Worm (Caenorhabditis elegans): Measurements from ENCODE around the gene T12G3.6.

The T12G3.6 gene

DNA sequence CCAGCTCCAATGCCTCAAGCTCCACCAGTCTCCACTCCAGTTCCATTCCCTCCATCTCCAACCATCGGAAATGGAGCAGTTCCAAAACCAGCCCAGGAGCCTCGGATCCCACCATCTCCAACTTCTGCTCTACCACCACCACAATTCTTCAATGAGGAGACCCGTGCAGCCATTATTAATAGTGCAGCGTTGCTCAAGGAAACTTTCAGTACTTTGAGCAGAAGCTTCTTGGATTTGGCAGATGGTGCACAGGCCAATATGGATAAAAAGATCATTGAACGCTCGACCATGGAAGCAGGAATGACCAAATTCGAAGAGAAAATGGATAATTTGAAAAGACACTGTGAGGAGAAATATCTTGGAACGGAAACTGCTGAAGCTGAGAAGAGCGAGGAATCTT is 4.4 kb upstream of the T12G3.6 start:
- TF ChIP-seq M03D4.4 (tag; optimal IDR thresholded peaks at IDR 0.05) (no peak), unc-120 (tag; optimal IDR thresholded peaks at IDR 0.05; ENCODE audit: poor library complexity, severe bottlenecking) (no peak), sptf-1 (tag; optimal IDR thresholded peaks at IDR 0.05) (no peak), ceh-83 (GFP tag; optimal IDR thresholded peaks at IDR 0.05) (no peak)

- TF ChIP-seq lin-13 (tag; optimal IDR thresholded peaks at IDR 0.05) (no peak), nhr-2 (tag; optimal IDR thresholded peaks at IDR 0.05) (no peak), mls-2 (tag; optimal IDR thresholded peaks at IDR 0.05) (no peak), mep-1 (tag; optimal IDR thresholded peaks at IDR 0.05) (no peak), unc-120 (tag; optimal IDR thresholded peaks at IDR 0.05; ENCODE audit: poor library complexity, severe bottlenecking) (no peak), zip-8 (tag; optimal IDR thresholded peaks at IDR 0.05) (no peak), nhr-12 (tag; optimal IDR thresholded peaks at IDR 0.05) (no peak), blmp-1 (tag; optimal IDR thresholded peaks at IDR 0.05) (no peak), ces-1 (GFP tag; optimal IDR thresholded peaks at IDR 0.05) (no peak), lin-32 (GFP tag; optimal IDR thresholded peaks at IDR 0.05) (no peak), cnd-1 (tag; optimal IDR thresholded peaks at IDR 0.05) (no peak), unc-39 (tag; optimal IDR thresholded peaks at IDR 0.05) (no peak)
Observed at ce11 chrIV:12034776-12035175, 3.7 kb upstream of the T12G3.6 start.

DNA sequence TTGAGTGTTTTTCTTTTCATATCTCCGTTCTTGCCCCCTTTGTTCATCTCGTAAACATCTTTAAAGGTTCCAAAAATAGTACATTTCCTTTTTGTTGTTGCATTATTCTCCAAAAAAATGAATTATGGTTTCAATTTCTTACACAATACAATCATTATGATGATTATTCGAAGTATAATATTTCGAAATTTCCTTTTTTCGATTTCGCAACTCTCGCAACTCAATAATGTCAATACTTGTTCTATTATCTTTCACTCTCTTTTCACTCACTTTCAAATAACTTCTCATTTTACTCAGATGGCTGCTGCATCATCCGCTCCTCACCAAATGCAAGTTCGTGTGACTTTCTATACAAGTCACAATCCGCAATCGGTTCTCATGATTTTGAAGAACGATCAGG is 2.9 kb upstream of the T12G3.6 start, which contains the start of gene sqst-1:
TSS of gene sqst-1 (plus strand) at position 298 of the 400 bp plus-strand sequence.
- TF ChIP-seq nhr-12 (tag; optimal IDR thresholded peaks at IDR 0.05) = no peak
- no peak for TF ChIP-seq sem-2 (GFP tag; optimal IDR thresholded peaks at IDR 0.05)
- TF ChIP-seq hlh-1 (tag; optimal IDR thresholded peaks at IDR 0.05) = no peak
- TF ChIP-seq flh-1 (GFP tag; optimal IDR thresholded peaks at IDR 0.05) = no peak
- TF ChIP-seq ceh-83 (GFP tag; optimal IDR thresholded peaks at IDR 0.05) = no peak
- TF ChIP-seq mab-5 (tag; optimal IDR thresholded peaks at IDR 0.05) = no peak

ce11 chrIV:12032383-12032782 is 1.3 kb upstream of the T12G3.6 start:
- TF ChIP-seq tbx-8 (GFP tag; optimal IDR thresholded peaks at IDR 0.05) (peak; percentile 32), nhr-12 (tag; optimal IDR thresholded peaks at IDR 0.05) (no peak), ztf-11 (tag; optimal IDR thresholded peaks at IDR 0.05) (no peak), zip-8 (tag; optimal IDR thresholded peaks at IDR 0.05) (no peak), nhr-237 (tag; optimal IDR thresholded peaks at IDR 0.05) (peak; percentile 79), mab-5 (tag; optimal IDR thresholded peaks at IDR 0.05) (no peak), lin-32 (GFP tag; optimal IDR thresholded peaks at IDR 0.05) (no peak), mls-2 (tag; optimal IDR thresholded peaks at IDR 0.05) (peak; percentile 81), M03D4.4 (tag; optimal IDR thresholded peaks at IDR 0.05) (no peak), pha-4 (tag; optimal IDR thresholded peaks at IDR 0.05) (peak; percentile 90), lsy-2 (tag; optimal IDR thresholded peaks at IDR 0.05) (peak; percentile 58), ceh-83 (GFP tag; optimal IDR thresholded peaks at IDR 0.05) (no peak), nhr-2 (tag; optimal IDR thresholded peaks at IDR 0.05) (peak; percentile 27), nhr-28 (tag; optimal IDR thresholded peaks at IDR 0.05) (no peak), unc-39 (tag; optimal IDR thresholded peaks at IDR 0.05) (no peak), unc-120 (tag; optimal IDR thresholded peaks at IDR 0.05; ENCODE audit: poor library complexity, severe bottlenecking) (peak; percentile 68), blmp-1 (tag; optimal IDR thresholded peaks at IDR 0.05) (no peak), sptf-1 (tag; optimal IDR thresholded peaks at IDR 0.05) (peak; percentile 31), flh-1 (GFP tag; optimal IDR thresholded peaks at IDR 0.05) (no peak), ceh-43 (GFP tag; optimal IDR thresholded peaks at IDR 0.05) (no peak), bed-3 (GFP tag; optimal IDR thresholded peaks at IDR 0.05) (no peak), elt-3 (tag; optimal IDR thresholded peaks at IDR 0.05) (no peak), ham-2 (GFP tag; optimal IDR thresholded peaks at IDR 0.05) (peak; percentile 65), ces-1 (GFP tag; optimal IDR thresholded peaks at IDR 0.05) (peak; percentile 55), mep-1 (tag; optimal IDR thresholded peaks at IDR 0.05) (peak; percentile 65), snpc-4 (tag; optimal IDR thresholded peaks at IDR 0.05) (no peak), hlh-1 (tag; optimal IDR thresholded peaks at IDR 0.05) (peak; percentile 76), lin-13 (tag; optimal IDR thresholded peaks at IDR 0.05) (peak; percentile 54), drap-1 (GFP tag; optimal IDR thresholded peaks at IDR 0.05) (peak; percentile 37), cnd-1 (tag; optimal IDR thresholded peaks at IDR 0.05) (peak; percentile 50), nhr-76 (tag; optimal IDR thresholded peaks at IDR 0.05) (no peak), unc-62 (GFP tag; optimal IDR thresholded peaks at IDR 0.05) (peak; percentile 79), sem-2 (GFP tag; optimal IDR thresholded peaks at IDR 0.05) (no peak), elt-1 (tag; optimal IDR thresholded peaks at IDR 0.05; ENCODE audit: borderline replicate concordance, insufficient read depth) (peak; percentile 11), ceh-39 (tag; optimal IDR thresholded peaks at IDR 0.05) (peak; percentile 98)

Measured in whole organism, mixed stage, embryonic.